Fruit fly (Drosophila melanogaster) whole organism, adult: ENCODE measurements around the gene CG8319.

Source experiments
- CG11617 ChIP-seq: fragments of 200-800 bp; sonication (Bioruptor generic); optimal IDR thresholded peaks from 2 replicates; lab custom pipeline; 2017; ENCODE audit warnings: mild to moderate bottlenecking, missing biosample characterization, missing genetic modification reagents, missing genetic modification characterization
- CG12768 ChIP-seq: fragments of 200-800 bp; sonication (Bioruptor generic); optimal IDR thresholded peaks from 2 replicates; lab custom pipeline; 2017; ENCODE audit warnings: missing biosample characterization, missing genetic modification characterization, mild to moderate bottlenecking, moderate library complexity, missing genetic modification reagents
- CG14711 ChIP-seq: fragments of 200-800 bp; sonication (Bioruptor generic); optimal IDR thresholded peaks from 2 replicates; lab custom pipeline; 2018; ENCODE audit warnings: missing biosample characterization, mild to moderate bottlenecking, missing genetic modification characterization, moderate library complexity
- CG1620 ChIP-seq: fragments of 200-800 bp; sonication (Bioruptor generic); optimal IDR thresholded peaks from 2 replicates; lab custom pipeline; 2016; ENCODE audit warnings: missing biosample characterization, missing genetic modification characterization
- CG33017 ChIP-seq: fragments of 200-800 bp; sonication (Bioruptor generic); optimal IDR thresholded peaks from 2 replicates; lab custom pipeline; 2018; ENCODE audit warnings: missing biosample characterization, mild to moderate bottlenecking, missing genetic modification characterization, moderate library complexity
- CG5204 ChIP-seq: fragments of 200-800 bp; sonication (Bioruptor generic); optimal IDR thresholded peaks from 2 replicates; lab custom pipeline; 2016; ENCODE audit warnings: missing biosample characterization, missing genetic modification characterization
- CG7045 ChIP-seq: fragments of 200-800 bp; sonication (Bioruptor generic); optimal IDR thresholded peaks from 2 replicates; lab custom pipeline; 2017; ENCODE audit warnings: missing biosample characterization, mild to moderate bottlenecking, missing genetic modification characterization
- CG7101 ChIP-seq: fragments of 200-800 bp; sonication (Bioruptor generic); optimal IDR thresholded peaks from 2 replicates; lab custom pipeline; 2018; ENCODE audit warnings: missing biosample characterization, mild to moderate bottlenecking, missing genetic modification characterization, moderate library complexity
- Clk ChIP-seq: fragments of 200-800 bp; sonication (Bioruptor generic); optimal IDR thresholded peaks from 2 replicates; lab custom pipeline; 2017; ENCODE audit warnings: missing biosample characterization, missing genetic modification characterization
- Crg-1 ChIP-seq: fragments of 200-800 bp; sonication (Bioruptor generic); optimal IDR thresholded peaks from 2 replicates; lab custom pipeline; 2016; ENCODE audit warnings: missing biosample characterization, missing genetic modification characterization
- Hr96 ChIP-seq: fragments of 200-800 bp; sonication (Bioruptor generic); optimal IDR thresholded peaks from 2 replicates; lab custom pipeline; 2016; ENCODE audit warnings: missing biosample characterization, missing genetic modification characterization
- Mnt ChIP-seq: fragments of 200-800 bp; sonication (Bioruptor generic); optimal IDR thresholded peaks from 2 replicates; lab custom pipeline; 2016; ENCODE audit warnings: missing biosample characterization, mild to moderate bottlenecking, missing genetic modification characterization
- bab1 ChIP-seq: fragments of 200-800 bp; sonication (Bioruptor generic); optimal IDR thresholded peaks from 3 replicates; lab custom pipeline; 2019; ENCODE audit warnings: missing biosample characterization, mild to moderate bottlenecking, missing genetic modification characterization, moderate library complexity
- cic ChIP-seq: fragments of 200-800 bp; sonication (Bioruptor generic); optimal IDR thresholded peaks from 2 replicates; lab custom pipeline; 2017; ENCODE audit warnings: missing biosample characterization, mild to moderate bottlenecking, missing genetic modification characterization, moderate library complexity
- cnc ChIP-seq, 2 experiments: fragments of >200 bp; optimal IDR thresholded peaks; 2 replicates each; lab custom pipeline; 2017
- kay ChIP-seq: fragments of 200-800 bp; sonication (Bioruptor generic); peaks from one replicate; lab custom pipeline; 2016; ENCODE audit warnings: missing biosample characterization, missing genetic modification characterization, borderline replicate concordance
- ovo ChIP-seq: fragments of 200-800 bp; sonication (Bioruptor generic); optimal IDR thresholded peaks from 2 replicates; lab custom pipeline; 2016; ENCODE audit warnings: missing biosample characterization, missing genetic modification characterization
- pad ChIP-seq: fragments of 200-800 bp; sonication (Bioruptor generic); optimal IDR thresholded peaks from 3 replicates; lab custom pipeline; 2017; ENCODE audit warnings: missing biosample characterization, missing genetic modification characterization, mild to moderate bottlenecking, moderate library complexity, missing genetic modification reagents
- tj ChIP-seq: fragments of 200-800 bp; sonication (Bioruptor generic); optimal IDR thresholded peaks from 3 replicates; lab custom pipeline; 2017; ENCODE audit warnings: missing biosample characterization, mild to moderate bottlenecking, missing genetic modification characterization, moderate library complexity
- toe ChIP-seq: fragments of 200-800 bp; sonication (Bioruptor generic); optimal IDR thresholded peaks from 2 replicates; lab custom pipeline; 2016; ENCODE audit warnings: missing biosample characterization, missing genetic modification characterization

The CG8319 gene

DNA sequence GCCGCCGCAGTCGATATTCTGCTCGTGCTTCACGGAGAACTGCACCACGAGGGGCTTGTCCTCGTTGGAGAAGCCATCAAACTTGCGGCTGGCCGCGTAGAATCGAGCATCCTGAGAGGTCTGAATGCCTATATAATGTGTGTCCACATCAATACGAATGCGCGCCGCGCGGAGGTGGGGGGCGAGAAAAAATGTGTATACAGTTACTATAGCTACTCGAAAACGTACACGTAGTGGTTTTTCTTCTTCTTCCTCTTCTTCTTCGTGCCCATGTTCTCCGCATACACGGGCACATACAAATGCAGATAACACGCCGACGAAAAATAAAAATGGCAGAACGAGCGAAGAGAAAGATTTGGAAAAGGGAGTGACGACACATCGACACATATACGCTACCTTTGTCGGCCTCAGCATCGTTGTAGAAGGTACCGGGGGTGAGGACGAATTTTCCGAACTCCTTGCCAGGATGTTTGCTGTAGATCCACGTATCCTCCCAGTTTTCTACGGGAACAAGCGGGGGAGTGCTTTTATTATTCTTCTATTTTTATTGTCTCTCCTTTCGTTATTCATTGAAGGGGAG, 3.0 kb downstream of the CG8319 start:
- TF ChIP-seq ovo (peak; percentile 49), tj (GFP tag; lab: Kevin White, UChicago) (peak; percentile 74), kay (no peak), cic (peak; percentile 97), Mnt (GFP tag; lab: Kevin White, UChicago) (peak; percentile 70)

DNA sequence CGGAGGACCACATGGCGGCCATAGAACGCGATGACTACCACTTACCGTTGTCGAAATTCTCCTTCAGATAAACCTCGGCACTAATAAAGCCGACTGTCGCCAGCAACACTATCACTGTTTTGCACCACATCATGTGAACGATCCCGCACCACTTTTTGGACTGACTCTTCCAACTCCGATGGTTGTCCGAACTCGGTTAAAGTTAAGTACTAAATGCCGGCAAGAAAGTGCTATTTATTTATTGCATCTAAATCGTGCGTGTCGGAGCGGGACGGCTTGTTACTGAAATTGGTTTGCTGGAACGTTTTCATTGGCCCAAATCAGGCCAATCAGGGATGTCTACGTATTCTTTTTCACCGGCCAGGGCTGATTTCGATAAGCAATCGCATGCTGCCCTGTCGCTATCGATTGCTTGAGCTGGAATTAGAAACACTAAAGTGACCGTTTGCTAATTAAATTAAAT, 3.5 kb downstream of the CG8319 start, which contains the start of gene Calr:
TSS of gene Calr (minus strand) at position 219 of the 463 bp plus-strand sequence.
- no peak for TF ChIP-seq kay
- peak; percentile 46 for TF ChIP-seq CG14711
- peak; percentile 42 for TF ChIP-seq pad (GFP tag; lab: Kevin White, UChicago)
- TF ChIP-seq CG12768 (GFP tag; lab: Kevin White, UChicago): peak; percentile 76
- TF ChIP-seq bab1 (GFP tag; lab: Kevin White, UChicago): peak; percentile 65
- TF ChIP-seq Mnt (GFP tag; lab: Kevin White, UChicago): peak; percentile 87
- TF ChIP-seq toe: no peak
- TF ChIP-seq CG7045: peak; percentile 47
- no peak for TF ChIP-seq ovo
- no peak for TF ChIP-seq CG5204 (GFP tag; lab: Kevin White, UChicago)
- peak; percentile 65 for TF ChIP-seq CG7101 (tag; lab: Kevin White, UChicago)
- peak; percentile 59 for TF ChIP-seq CG33017 (tag; lab: Kevin White, UChicago)
- TF ChIP-seq Hr96 (GFP tag; lab: Kevin White, UChicago): no peak
- no peak for TF ChIP-seq CG11617
- no peak for TF ChIP-seq tj (GFP tag; lab: Kevin White, UChicago)
- TF ChIP-seq Clk: no peak
- TF ChIP-seq CG1620: peak; percentile 19
- peak; percentile 61 for TF ChIP-seq Crg-1 (GFP tag; lab: Kevin White, UChicago)
- peak; percentile 19 for TF ChIP-seq cic
- TF ChIP-seq cnc (optimal IDR thresholded peaks at IDR 0.05; lab: Kevin White, UChicago): no peak

DNA sequence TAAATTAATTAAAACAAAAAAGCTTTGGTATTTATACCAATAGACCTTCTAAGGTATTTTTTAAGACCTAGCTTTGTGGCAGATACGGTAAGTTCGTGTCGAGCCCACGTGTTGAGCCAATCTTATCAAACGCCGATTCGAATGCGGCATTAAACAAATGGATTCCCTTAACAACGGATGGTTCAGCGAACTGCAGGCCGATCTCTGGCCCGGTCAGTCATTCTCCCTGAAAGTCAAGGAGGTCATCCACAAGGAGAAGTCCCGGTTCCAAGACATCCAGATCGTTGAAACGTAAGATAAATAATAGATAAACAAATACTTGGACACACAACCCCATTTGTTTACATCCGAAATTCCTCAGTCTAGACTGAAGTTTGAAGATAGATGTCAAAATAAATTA, 4.4 kb downstream of the CG8319 start, which contains the start of gene SpdS:
TSS of gene SpdS (plus strand) at position 78 of the 400 bp plus-strand sequence.
- peak; percentile 98 for TF ChIP-seq Mnt (GFP tag; lab: Kevin White, UChicago)
- TF ChIP-seq tj (GFP tag; lab: Kevin White, UChicago): no peak

DNA sequence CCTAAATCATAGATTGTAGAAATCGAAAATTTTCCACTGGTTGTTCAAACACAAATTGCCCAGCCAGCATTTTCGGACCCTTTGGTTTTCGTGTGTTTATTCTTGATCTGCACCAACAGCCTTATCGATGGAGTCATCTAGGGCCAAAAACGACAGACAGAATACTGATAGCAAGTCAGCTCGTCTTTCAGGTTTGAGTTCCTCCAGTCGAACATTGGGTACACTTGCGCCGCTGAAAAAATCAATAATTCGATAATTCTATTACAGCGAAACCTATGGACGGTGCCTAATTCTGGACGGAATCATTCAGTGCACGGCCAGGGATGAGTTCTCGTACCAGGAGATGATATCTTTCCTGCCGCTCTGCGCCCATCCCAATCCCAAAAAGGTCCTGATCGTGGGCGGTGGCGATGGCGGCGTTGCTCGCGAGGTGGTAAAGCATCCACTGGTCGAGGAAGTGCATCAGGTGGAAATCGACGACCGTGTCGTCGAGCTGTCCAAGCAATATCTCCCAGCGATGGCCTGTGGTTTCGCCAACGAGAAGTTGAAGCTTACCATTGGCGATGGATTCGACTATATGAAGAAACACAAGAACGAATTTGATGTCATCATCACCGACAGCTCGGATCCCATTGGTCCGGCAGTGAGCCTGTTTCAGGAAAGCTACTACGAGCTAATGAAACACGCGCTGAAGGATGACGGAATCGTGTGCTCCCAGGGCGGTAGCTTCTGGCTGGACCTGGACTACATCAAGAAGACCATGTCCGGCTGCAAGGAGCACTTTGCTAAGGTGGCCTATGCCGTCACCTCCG, 5.2 kb downstream of the CG8319 start:
- TF ChIP-seq tj (GFP tag; lab: Kevin White, UChicago) (peak; percentile 42), cnc (optimal IDR thresholded peaks at IDR 0.05; lab: Kevin White, UChicago) (no peak)

DNA sequence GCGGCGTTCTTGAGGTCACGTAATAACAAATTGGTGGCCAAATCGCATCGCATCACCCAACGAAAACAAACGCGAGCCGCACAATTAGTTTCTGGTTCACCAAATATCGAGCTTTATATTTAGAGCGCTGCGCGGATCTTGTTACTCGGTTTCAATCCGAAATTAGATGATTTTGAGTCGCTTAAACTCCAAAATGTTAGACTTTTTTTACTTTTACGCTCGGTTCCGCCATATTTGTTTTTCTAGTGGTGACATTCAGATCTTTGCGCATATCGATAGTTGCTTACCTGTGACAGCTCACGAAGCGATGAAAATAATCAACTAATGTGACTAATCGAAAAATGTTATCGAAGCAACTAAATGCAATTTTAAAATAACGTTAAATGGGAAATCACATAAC, 10.2 kb downstream of the CG8319 start, which contains the start of gene Scm:
TSS of gene Scm (minus strand) at position 251 of the 400 bp plus-strand sequence.
- TF ChIP-seq ovo (no peak), CG7101 (tag; lab: Kevin White, UChicago) (peak; percentile 15), Hr96 (GFP tag; lab: Kevin White, UChicago) (no peak), tj (GFP tag; lab: Kevin White, UChicago) (no peak), CG14711 (peak; percentile 15), CG12768 (GFP tag; lab: Kevin White, UChicago) (no peak), kay (no peak), bab1 (GFP tag; lab: Kevin White, UChicago) (peak; percentile 55), CG11617 (no peak), CG33017 (tag; lab: Kevin White, UChicago) (no peak), pad (GFP tag; lab: Kevin White, UChicago) (no peak), Crg-1 (GFP tag; lab: Kevin White, UChicago) (no peak), Mnt (GFP tag; lab: Kevin White, UChicago) (peak; percentile 16), toe (no peak)

DNA sequence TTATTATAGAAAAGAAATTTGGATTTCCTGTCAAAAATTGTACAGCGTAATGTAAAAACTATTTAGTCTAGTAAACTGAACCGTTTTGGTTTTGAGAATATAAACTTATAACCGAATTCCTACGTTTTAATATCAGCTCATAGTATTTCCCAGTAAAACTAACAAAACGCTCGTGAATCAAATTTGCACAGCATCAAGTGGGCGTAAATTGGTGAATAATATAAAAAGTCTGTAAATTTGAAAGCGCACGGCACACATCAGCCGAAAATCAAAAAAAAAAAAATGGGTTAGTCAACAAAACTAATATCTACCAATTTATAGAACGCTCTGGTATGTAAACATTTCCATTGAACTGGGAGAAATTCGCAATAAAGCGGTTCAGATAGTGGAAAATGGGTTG, 10.8 kb downstream of the CG8319 start, which contains the start of gene Dh44:
TSS of gene Dh44 (plus strand) at position 301 of the 400 bp plus-strand sequence.
- TF ChIP-seq cnc (optimal IDR thresholded peaks at IDR 0.05; lab: Kevin White, UChicago): no peak
- no peak for TF ChIP-seq bab1 (GFP tag; lab: Kevin White, UChicago)
- no peak for TF ChIP-seq CG11617

DNA sequence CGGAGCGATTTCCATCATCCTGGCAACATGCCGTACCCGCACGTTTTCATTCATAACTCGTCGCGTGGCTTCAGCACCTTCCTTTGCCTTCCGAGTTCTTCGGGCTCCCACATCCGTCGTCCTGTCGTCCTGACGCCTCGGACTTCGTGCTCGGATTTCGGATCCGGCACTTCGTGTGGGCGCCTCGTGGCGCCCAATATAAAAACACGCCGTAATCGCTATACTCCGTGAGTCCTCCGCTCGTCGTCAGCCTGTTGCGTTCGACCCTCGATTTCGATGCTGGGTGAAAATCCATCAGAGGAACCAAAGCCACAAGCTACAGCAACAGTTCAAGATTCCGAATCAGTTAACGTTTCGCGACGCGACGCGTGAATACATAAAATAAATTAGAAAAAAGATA, 13.2 kb downstream of the CG8319 start:
- TF ChIP-seq Hr96 (GFP tag; lab: Kevin White, UChicago) (no peak), Mnt (GFP tag; lab: Kevin White, UChicago) (no peak), CG1620 (no peak), CG12768 (GFP tag; lab: Kevin White, UChicago) (no peak), tj (GFP tag; lab: Kevin White, UChicago) (no peak), bab1 (GFP tag; lab: Kevin White, UChicago) (no peak)
